Fruit fly (Drosophila melanogaster): ENCODE measurements around the gene CG32641.

CG32641 gene

DNA sequence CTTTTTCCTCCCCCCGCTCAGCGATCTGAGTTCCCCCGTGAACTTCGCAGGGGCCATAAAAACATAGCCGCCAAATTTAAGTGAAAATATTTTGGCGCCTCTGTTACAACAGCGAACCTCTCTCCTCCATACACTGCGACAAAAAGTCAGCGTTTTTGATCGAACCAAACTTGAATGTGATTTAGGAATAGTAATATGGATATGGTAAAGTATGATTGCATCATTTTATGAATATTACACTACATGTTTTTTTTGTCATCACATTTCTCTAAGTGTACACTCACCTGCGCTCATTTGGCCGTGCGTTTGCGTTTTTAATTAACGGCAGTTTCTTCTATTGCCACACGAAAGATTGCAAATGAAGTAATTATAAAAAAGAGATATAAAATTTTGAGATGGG is 48.6 kb upstream of the CG32641 start (continued):
- TF ChIP-seq CG4730 (GFP tag; IDR thresholded peaks at IDR 0.05) (peak; percentile 34; the same call in 1 of the 2 replicates), sqz (GFP tag; optimal IDR thresholded peaks at IDR 0.05) (peak; percentile 39), CG2678 (tag; optimal IDR thresholded peaks at IDR 0.05) (peak; percentile 61), Atf-2 (GFP tag; optimal IDR thresholded peaks at IDR 0.05) (peak; percentile 39), Dbx (GFP tag; IDR thresholded peaks at IDR 0.05) (no peak), CG13296 (GFP tag; optimal IDR thresholded peaks at IDR 0.05) (no peak), Fer3 (tag; optimal IDR thresholded peaks at IDR 0.05) (peak; percentile 45), D (optimal IDR thresholded peaks at IDR 0.05) (no peak), D (GFP tag; optimal IDR thresholded peaks at IDR 0.05) (peak; percentile 15), HmgZ (tag; optimal IDR thresholded peaks at IDR 0.05) (no peak), Xbp1 (GFP tag; optimal IDR thresholded peaks at IDR 0.05) (peak; percentile 69), twi (tag; optimal IDR thresholded peaks at IDR 0.05) (no peak), CG16863 (GFP tag; optimal IDR thresholded peaks at IDR 0.05) (peak; percentile 32), seq (GFP tag; IDR thresholded peaks at IDR 0.05) (0 out of 2 replicates have a peak, but pooled peaks have one; percentile 33), dimm (GFP tag; IDR thresholded peaks at IDR 0.05) (0 out of 2 replicates have a peak, but pooled peaks have one; percentile 10), CG11398 (GFP tag; optimal IDR thresholded peaks at IDR 0.05) (peak; percentile 13), CG3281 (GFP tag; optimal IDR thresholded peaks at IDR 0.05) (no peak), Bteb2 (GFP tag; optimal IDR thresholded peaks at IDR 0.05) (no peak), CG9817 (tag; optimal IDR thresholded peaks at IDR 0.05) (peak; percentile 26), unpg (GFP tag; optimal IDR thresholded peaks at IDR 0.05) (peak; percentile 74), CG4617 (GFP tag; optimal IDR thresholded peaks at IDR 0.05; ENCODE audit: borderline replicate concordance) (no peak), chinmo (GFP tag; IDR thresholded peaks at IDR 0.05; ENCODE audit: partially characterized antibody) (no peak), Adf1 (GFP tag; IDR thresholded peaks at IDR 0.05) (no peak), CG17186 (GFP tag; optimal IDR thresholded peaks at IDR 0.05) (no peak), CTCF (GFP tag; optimal IDR thresholded peaks at IDR 0.05) (no peak), HLHmδ (GFP tag; optimal IDR thresholded peaks at IDR 0.05) (no peak), Atf3 (GFP tag; optimal IDR thresholded peaks at IDR 0.05) (peak; percentile 36), aop (GFP tag; IDR thresholded peaks at IDR 0.05) (no peak), lola (GFP tag; optimal IDR thresholded peaks at IDR 0.05) (no peak), CG8478 (optimal IDR thresholded peaks at IDR 0.05) (no peak), gro (GFP tag; optimal IDR thresholded peaks at IDR 0.05) (no peak), CG31224 (GFP tag; IDR thresholded peaks at IDR 0.05) (no peak), gcm2 (GFP tag; optimal IDR thresholded peaks at IDR 0.05) (peak; percentile 19), CG2199 (GFP tag; IDR thresholded peaks at IDR 0.05) (no peak), Xrp1 (GFP tag; IDR thresholded peaks at IDR 0.05) (peak; percentile 63), knrl (GFP tag; IDR thresholded peaks at IDR 0.05; ENCODE audit: partially characterized antibody) (no peak), rib (GFP tag; IDR thresholded peaks at IDR 0.05) (no peak), CG2116 (GFP tag; optimal IDR thresholded peaks at IDR 0.05) (no peak), Dad (GFP tag; optimal IDR thresholded peaks at IDR 0.05) (no peak), MBD-R2 (GFP tag; IDR thresholded peaks at IDR 0.05) (peak; percentile 24; the same call in 1 of the 2 replicates), vnd (GFP tag; IDR thresholded peaks at IDR 0.05; ENCODE audit: partially characterized antibody) (no peak), Hey (tag; optimal IDR thresholded peaks at IDR 0.05) (no peak), ken (GFP tag; IDR thresholded peaks at IDR 0.05) (peak; percentile 78), peb (GFP tag; IDR thresholded peaks at IDR 0.05) (no peak), CG1024 (GFP tag; IDR thresholded peaks at IDR 0.05) (0 out of 2 replicates have a peak, but pooled peaks have one; percentile 30), en (GFP tag; optimal IDR thresholded peaks at IDR 0.05) (no peak), zen2 (GFP tag; IDR thresholded peaks at IDR 0.05; ENCODE audit: partially characterized antibody) (no peak), CG42726 (GFP tag; IDR thresholded peaks at IDR 0.05; ENCODE audit: partially characterized antibody) (no peak), CG2889 (GFP tag; IDR thresholded peaks at IDR 0.05) (no peak), grau (tag; optimal IDR thresholded peaks at IDR 0.05) (peak; percentile 51), Abd-B (GFP tag; optimal IDR thresholded peaks at IDR 0.05) (peak; percentile 23), CG7786 (GFP tag; optimal IDR thresholded peaks at IDR 0.05) (peak; percentile 37)

Measured in whole organism, embryonic.